Worm (Caenorhabditis elegans): ENCODE data around the gene Y54G9A.5.

DNA sequence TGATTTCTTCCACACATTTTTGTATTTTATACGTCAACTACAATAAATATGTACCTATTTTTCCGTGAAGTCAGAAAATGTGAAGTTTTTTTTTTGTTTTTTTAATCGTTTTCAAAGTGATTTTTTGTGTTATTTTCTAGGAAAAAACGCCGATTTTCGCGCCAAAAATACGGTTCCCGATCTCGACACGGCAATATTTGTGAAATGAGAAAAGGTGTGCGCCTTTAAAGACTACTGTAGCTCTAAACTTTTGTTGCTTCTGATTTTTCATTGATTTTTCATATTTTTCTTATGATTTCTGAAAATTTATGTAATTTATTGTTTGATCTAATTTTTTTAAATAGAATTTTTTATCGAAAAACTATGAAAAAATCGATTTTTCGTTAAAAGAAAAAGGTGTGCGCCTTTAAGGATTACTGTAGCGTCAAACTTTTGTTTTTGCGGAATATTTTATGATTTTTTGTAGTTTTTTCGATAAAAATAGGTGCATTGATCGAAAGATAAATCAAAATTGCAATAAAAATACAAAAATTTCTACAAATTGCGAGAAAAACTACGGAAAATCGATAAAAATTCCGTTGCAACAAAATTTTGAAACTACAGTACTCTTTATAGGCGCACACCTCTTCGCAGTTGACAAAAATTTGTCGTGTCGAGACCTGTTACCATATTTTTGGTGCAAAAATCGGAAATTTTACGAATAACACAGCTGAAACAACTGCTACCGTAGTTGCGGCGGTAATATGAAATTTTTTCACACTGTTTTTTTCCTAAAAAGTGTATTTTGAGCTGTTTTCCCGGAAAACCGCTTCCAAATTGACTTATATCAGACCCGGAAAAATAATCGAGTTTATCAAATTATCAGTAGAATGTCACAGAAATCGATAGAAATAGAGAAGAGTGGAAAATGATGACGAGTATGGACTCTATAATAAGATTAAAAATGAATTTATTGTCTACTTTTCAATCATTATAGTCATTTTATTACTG, 27.2 kb upstream of the Y54G9A.5 start, which contains the start of gene kqt-3:
- TF ChIP-seq nhr-11 (tag; optimal IDR thresholded peaks at IDR 0.05) (no peak), egl-5 (tag; optimal IDR thresholded peaks at IDR 0.05) (no peak), ama-1 (optimal IDR thresholded peaks at IDR 0.05) (no peak), nhr-12 (tag; optimal IDR thresholded peaks at IDR 0.05) (no peak), ceh-28 (tag; optimal IDR thresholded peaks at IDR 0.05) (no peak)

Data from whole organism, L3 larva.